Worm (Caenorhabditis elegans): Measurements from ENCODE around the gene wdr-83.

DNA sequence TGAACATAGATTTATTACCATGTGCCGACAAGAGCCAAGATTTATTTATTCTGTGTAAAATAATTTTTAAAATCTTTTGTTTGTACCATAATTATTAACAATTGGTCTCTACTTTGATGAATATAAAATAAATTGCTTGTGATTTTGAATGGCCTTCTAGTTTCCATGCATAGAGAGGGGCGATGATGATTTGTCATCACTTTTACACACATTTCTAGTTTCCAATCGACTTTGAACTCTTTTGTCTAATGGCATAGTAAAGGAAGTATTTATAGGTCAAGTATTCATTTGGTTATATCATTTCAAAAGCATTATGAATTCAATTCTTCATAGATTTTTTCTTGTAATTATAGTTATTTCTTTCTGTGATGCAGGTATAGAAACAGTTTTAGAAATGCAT is 27.9 kb downstream of the wdr-83 start, which contains the start of gene F59A6.10:
- TF ChIP-seq ztf-11 (tag; optimal IDR thresholded peaks at IDR 0.05): no peak
- no peak for TF ChIP-seq nhr-77 (tag; optimal IDR thresholded peaks at IDR 0.05)
- TF ChIP-seq unc-39 (tag; optimal IDR thresholded peaks at IDR 0.05): no peak
- no peak for TF ChIP-seq lin-15B (tag; optimal IDR thresholded peaks at IDR 0.05)
- TF ChIP-seq unc-62 (GFP tag; optimal IDR thresholded peaks at IDR 0.05): no peak
- TF ChIP-seq snpc-4 (tag; optimal IDR thresholded peaks at IDR 0.05): no peak
- TF ChIP-seq R02D3.7 (tag; optimal IDR thresholded peaks at IDR 0.05): no peak
- no peak for TF ChIP-seq pha-4 (tag; optimal IDR thresholded peaks at IDR 0.05)
- TF ChIP-seq lsy-12 (tag; optimal IDR thresholded peaks at IDR 0.05): no peak

Measured in whole organism, L3 larva.